In genomic region chr3R:24151924-24152809, dm6 we compare ENCODE assay signal across 1 fruit fly cellular context.
TF ChIP-seq lines count a peak whose summit lies in the region.

TSS of gene p38a (minus strand) at chr3R:24152321.
TSS of gene CG6178 (plus strand) at chr3R:24152347.

TF ChIP-seq in whole organism, embryonic, 481 proteins besides CTCF, POLR2A, EP300 and RAD21 (continued from another document and continues in another):
- TF ChIP-seq CG13296 (GFP tag; optimal IDR thresholded peaks at IDR 0.05; lab: Kevin White, UChicago) (peak; percentile 98), CG9817 (tag; optimal IDR thresholded peaks at IDR 0.05; lab: Kevin White, UChicago) (peak; percentile 98), danr (GFP tag; IDR thresholded peaks at IDR 0.05; lab: Robert Waterston, UW) (peak; percentile 94), pros (GFP tag; optimal IDR thresholded peaks at IDR 0.05; lab: Kevin White, UChicago) (no peak), jing (GFP tag; optimal IDR thresholded peaks at IDR 0.05; lab: Kevin White, UChicago) (peak; percentile 82), gfzf (GFP tag; optimal IDR thresholded peaks at IDR 0.05; lab: Kevin White, UChicago) (no peak), CG17829 (tag; optimal IDR thresholded peaks at IDR 0.05; lab: Kevin White, UChicago) (peak; percentile 98), CkIIα-i1 (GFP tag; IDR thresholded peaks at IDR 0.05; lab: Robert Waterston, UW) (peak; percentile 87; the same call in 1 of the 2 replicates), CG15514 (GFP tag; optimal IDR thresholded peaks at IDR 0.05; lab: Kevin White, UChicago) (peak; percentile 89), Bteb2 (GFP tag; optimal IDR thresholded peaks at IDR 0.05; lab: Kevin White, UChicago) (peak; percentile 21), CG10267 (tag; optimal IDR thresholded peaks at IDR 0.05; lab: Kevin White, UChicago) (peak; percentile 94), cad (GFP tag; optimal IDR thresholded peaks at IDR 0.05; lab: Kevin White, UChicago) (no peak), tap (tag; optimal IDR thresholded peaks at IDR 0.05; lab: Kevin White, UChicago) (peak; percentile 96), Oli (tag; optimal IDR thresholded peaks at IDR 0.05; lab: Kevin White, UChicago) (peak; percentile 99), pum (GFP tag; optimal IDR thresholded peaks at IDR 0.05; lab: Kevin White, UChicago) (peak; percentile 35), D19A (tag; optimal IDR thresholded peaks at IDR 0.05; lab: Kevin White, UChicago) (peak; percentile 98), CG32532 (GFP tag; IDR thresholded peaks at IDR 0.05; lab: Robert Waterston, UW) (peak; percentile 98), jumu (GFP tag; optimal IDR thresholded peaks at IDR 0.05; lab: Kevin White, UChicago) (peak; percentile 45), onecut (GFP tag; IDR thresholded peaks at IDR 0.05; lab: Robert Waterston, UW) (peak; percentile 81), CG6175 (GFP tag; IDR thresholded peaks at IDR 0.05; lab: Robert Waterston, UW) (peak; percentile 91), CG15479 (GFP tag; optimal IDR thresholded peaks at IDR 0.05; lab: Kevin White, UChicago) (peak; percentile 39), corto (GFP tag; optimal IDR thresholded peaks at IDR 0.05; lab: Kevin White, UChicago) (peak; percentile 81), dmrt11E (tag; optimal IDR thresholded peaks at IDR 0.05; lab: Kevin White, UChicago) (peak; percentile 95), Adf1 (GFP tag; IDR thresholded peaks at IDR 0.05; lab: Robert Waterston, UW) (peak; percentile 81), psq (GFP tag; optimal IDR thresholded peaks at IDR 0.05; lab: Kevin White, UChicago) (peak; percentile 90), CG12219 (GFP tag; optimal IDR thresholded peaks at IDR 0.05; lab: Kevin White, UChicago) (peak; percentile 84), bigmax (GFP tag; optimal IDR thresholded peaks at IDR 0.05; lab: Kevin White, UChicago) (peak; percentile 82), lbe (GFP tag; optimal IDR thresholded peaks at IDR 0.05; lab: Kevin White, UChicago) (peak; percentile 84), Stat92E (GFP tag; optimal IDR thresholded peaks at IDR 0.05; lab: Kevin White, UChicago) (peak in 1 of 3 experiments; percentile 76), CG16815 (GFP tag; optimal IDR thresholded peaks at IDR 0.05; lab: Kevin White, UChicago) (peak; percentile 94), slp2 (GFP tag; optimal IDR thresholded peaks at IDR 0.05; lab: Kevin White, UChicago) (peak; percentile 47), Elba2 (GFP tag; optimal IDR thresholded peaks at IDR 0.05; lab: Kevin White, UChicago) (peak; percentile 89), CG2199 (GFP tag; IDR thresholded peaks at IDR 0.05; lab: Robert Waterston, UW) (peak; percentile 92), D (optimal IDR thresholded peaks at IDR 0.05; lab: Kevin White, UChicago) (no peak), D (GFP tag; optimal IDR thresholded peaks at IDR 0.05; lab: Kevin White, UChicago) (peak; percentile 95), CG10431 (GFP tag; optimal IDR thresholded peaks at IDR 0.05; lab: Kevin White, UChicago) (peak; percentile 83), Camta (GFP tag; optimal IDR thresholded peaks at IDR 0.05; lab: Kevin White, UChicago) (peak; percentile 33), CG33557 (GFP tag; optimal IDR thresholded peaks at IDR 0.05; lab: Kevin White, UChicago) (peak; percentile 84), CG16863 (GFP tag; optimal IDR thresholded peaks at IDR 0.05; lab: Kevin White, UChicago) (peak; percentile 28), Nf-YC (tag; optimal IDR thresholded peaks at IDR 0.05; lab: Kevin White, UChicago) (peak; percentile 93), sens (GFP tag; lab: Kevin White, UChicago) (peak; percentile 82), Eip74EF (GFP tag; optimal IDR thresholded peaks at IDR 0.05; lab: Kevin White, UChicago) (peak in 1 of 2 experiments; percentile 97), al (GFP tag; IDR thresholded peaks at IDR 0.05; lab: Robert Waterston, UW) (peak; percentile 97), CG30431 (GFP tag; optimal IDR thresholded peaks at IDR 0.05; lab: Kevin White, UChicago) (peak; percentile 95), gsb-n (tag; optimal IDR thresholded peaks at IDR 0.05; lab: Kevin White, UChicago) (peak; percentile 96), CG14050 (GFP tag; IDR thresholded peaks at IDR 0.05; lab: Robert Waterston, UW) (peak; percentile 96), Nf-YA (GFP tag; IDR thresholded peaks at IDR 0.05; lab: Robert Waterston, UW) (peak; percentile 94), CG18619 (GFP tag; optimal IDR thresholded peaks at IDR 0.05; lab: Kevin White, UChicago) (peak; percentile 97), Sox100B (GFP tag; optimal IDR thresholded peaks at IDR 0.05; lab: Kevin White, UChicago) (peak; percentile 99), Hmr (GFP tag; optimal IDR thresholded peaks at IDR 0.05; lab: Kevin White, UChicago) (peak; percentile 98), CG9609 (GFP tag; optimal IDR thresholded peaks at IDR 0.05; lab: Kevin White, UChicago) (peak; percentile 64), ro (GFP tag; IDR thresholded peaks at IDR 0.05; lab: Robert Waterston, UW) (peak; percentile 92), CG11093 (GFP tag; IDR thresholded peaks at IDR 0.05; lab: Robert Waterston, UW) (peak; percentile 94), pb (GFP tag; optimal IDR thresholded peaks at IDR 0.05; lab: Kevin White, UChicago) (no peak), nerfin-1 (tag; optimal IDR thresholded peaks at IDR 0.05; lab: Kevin White, UChicago) (peak; percentile 91), br (optimal IDR thresholded peaks at IDR 0.05; lab: Kevin White, UChicago) (no peak), rib (GFP tag; IDR thresholded peaks at IDR 0.05; lab: Robert Waterston, UW) (peak; percentile 92), CG10321 (GFP tag; IDR thresholded peaks at IDR 0.05; lab: Robert Waterston, UW) (peak; percentile 77; the same call in 1 of the 2 replicates), ATbp (GFP tag; optimal IDR thresholded peaks at IDR 0.05; lab: Kevin White, UChicago) (peak; percentile 93), Lim3 (GFP tag; IDR thresholded peaks at IDR 0.05; lab: Robert Waterston, UW) (peak; percentile 94), Asciz (GFP tag; optimal IDR thresholded peaks at IDR 0.05; lab: Kevin White, UChicago) (peak; percentile 97), ssp (GFP tag; IDR thresholded peaks at IDR 0.05; lab: Robert Waterston, UW) (peak; percentile 91), CG13287 (GFP tag; IDR thresholded peaks at IDR 0.05; lab: Robert Waterston, UW; ENCODE audit: partially characterized antibody) (no peak), ap (GFP tag; IDR thresholded peaks at IDR 0.05; lab: Robert Waterston, UW) (peak; percentile 95), ind (GFP tag; optimal IDR thresholded peaks at IDR 0.05; lab: Kevin White, UChicago) (peak; percentile 96), Ssrp (tag; optimal IDR thresholded peaks at IDR 0.05; lab: Kevin White, UChicago) (peak; percentile 99), CG10565 (GFP tag; optimal IDR thresholded peaks at IDR 0.05; lab: Kevin White, UChicago) (peak; percentile 45), Dfd (GFP tag; optimal IDR thresholded peaks at IDR 0.05; lab: Kevin White, UChicago) (no peak), HmgZ (tag; optimal IDR thresholded peaks at IDR 0.05; lab: Kevin White, UChicago) (peak; percentile 91), gro (GFP tag; optimal IDR thresholded peaks at IDR 0.05; lab: Kevin White, UChicago) (peak; percentile 43), crol (GFP tag; IDR thresholded peaks at IDR 0.05; lab: Robert Waterston, UW) (peak; percentile 57), GATAe (GFP tag; conservative IDR thresholded peaks at IDR 0.05; lab: Robert Waterston, UW) (peak; percentile 89), tx (GFP tag; optimal IDR thresholded peaks at IDR 0.05; lab: Kevin White, UChicago) (peak; percentile 65), grau (tag; optimal IDR thresholded peaks at IDR 0.05; lab: Kevin White, UChicago) (peak; percentile 98), h (optimal IDR thresholded peaks at IDR 0.05; lab: Kevin White, UChicago) (no peak), cas (GFP tag; IDR thresholded peaks at IDR 0.05; lab: Robert Waterston, UW) (peak; percentile 94), yki (optimal IDR thresholded peaks at IDR 0.05; lab: Kevin White, UChicago) (no peak), Dad (GFP tag; optimal IDR thresholded peaks at IDR 0.05; lab: Kevin White, UChicago) (peak; percentile 42), Antp (GFP tag; optimal IDR thresholded peaks at IDR 0.05; lab: Kevin White, UChicago) (peak; percentile 51), HLH4C (GFP tag; IDR thresholded peaks at IDR 0.05; lab: Robert Waterston, UW; ENCODE audit: partially characterized antibody) (no peak), pan (optimal IDR thresholded peaks at IDR 0.05; lab: Kevin White, UChicago) (no peak), pan (GFP tag; optimal IDR thresholded peaks at IDR 0.05 in 1 of 2, IDR thresholded peaks at IDR 0.05 in 1 of 2) (peak in 1 of 2 experiments; percentile 97), phol (tag; optimal IDR thresholded peaks at IDR 0.05; lab: Kevin White, UChicago) (peak; percentile 98), Doc3 (GFP tag; IDR thresholded peaks at IDR 0.05; lab: Robert Waterston, UW; ENCODE audit: partially characterized antibody) (no peak), CG15696 (tag; optimal IDR thresholded peaks at IDR 0.05; lab: Kevin White, UChicago) (peak; percentile 92), nau (GFP tag; optimal IDR thresholded peaks at IDR 0.05; lab: Kevin White, UChicago) (no peak), CG17912 (GFP tag; optimal IDR thresholded peaks at IDR 0.05; lab: Kevin White, UChicago) (peak; percentile 91), CG12769 (tag; optimal IDR thresholded peaks at IDR 0.05; lab: Kevin White, UChicago) (peak; percentile 16), CG1233 (GFP tag; optimal IDR thresholded peaks at IDR 0.05; lab: Kevin White, UChicago) (peak; percentile 97), CG32767 (GFP tag; IDR thresholded peaks at IDR 0.05; lab: Robert Waterston, UW) (peak; percentile 98), CG7556 (GFP tag; optimal IDR thresholded peaks at IDR 0.05; lab: Kevin White, UChicago) (peak; percentile 97), Vsx1 (GFP tag; optimal IDR thresholded peaks at IDR 0.05; lab: Kevin White, UChicago) (peak; percentile 89), p53 (GFP tag; optimal IDR thresholded peaks at IDR 0.05; lab: Kevin White, UChicago) (no peak), CG11398 (GFP tag; optimal IDR thresholded peaks at IDR 0.05; lab: Kevin White, UChicago) (peak; percentile 1), CG3163 (GFP tag; optimal IDR thresholded peaks at IDR 0.05; lab: Kevin White, UChicago) (peak; percentile 14), CG6791 (GFP tag; IDR thresholded peaks at IDR 0.05; lab: Robert Waterston, UW; ENCODE audit: partially characterized antibody) (0 out of 3 replicates have a peak, but pooled peaks have one; percentile 51), MESR4 (GFP tag; optimal IDR thresholded peaks at IDR 0.05; lab: Kevin White, UChicago) (peak; percentile 5), sqz (GFP tag; optimal IDR thresholded peaks at IDR 0.05; lab: Kevin White, UChicago) (peak; percentile 91), fd96Cb (tag; optimal IDR thresholded peaks at IDR 0.05; lab: Kevin White, UChicago) (peak; percentile 98), CG3838 (GFP tag; optimal IDR thresholded peaks at IDR 0.05; lab: Kevin White, UChicago) (peak; percentile 71), Sry-δ (GFP tag; optimal IDR thresholded peaks at IDR 0.05; lab: Kevin White, UChicago) (peak; percentile 46), Sry-β (GFP tag; optimal IDR thresholded peaks at IDR 0.05; lab: Kevin White, UChicago) (peak; percentile 54), Rx (GFP tag; IDR thresholded peaks at IDR 0.05; lab: Robert Waterston, UW) (peak; percentile 88), prd (optimal IDR thresholded peaks at IDR 0.05; lab: Kevin White, UChicago) (no peak), prd (GFP tag; IDR thresholded peaks at IDR 0.05; lab: Robert Waterston, UW) (peak; percentile 97), Dip2 (GFP tag; IDR thresholded peaks at IDR 0.05; lab: Robert Waterston, UW) (peak; percentile 56), chm (GFP tag; IDR thresholded peaks at IDR 0.05; lab: Robert Waterston, UW) (peak; percentile 65; the same call in 1 of the 2 replicates), CG6272 (GFP tag; IDR thresholded peaks at IDR 0.05; lab: Robert Waterston, UW) (peak; percentile 94), CG1832 (GFP tag; optimal IDR thresholded peaks at IDR 0.05; lab: Kevin White, UChicago) (no peak), TFAM (GFP tag; optimal IDR thresholded peaks at IDR 0.05; lab: Kevin White, UChicago) (no peak), ranshi (GFP tag; IDR thresholded peaks at IDR 0.05; lab: Robert Waterston, UW) (peak; percentile 97), Nf-YB (GFP tag; optimal IDR thresholded peaks at IDR 0.05; lab: Kevin White, UChicago) (peak; percentile 89), ttk (GFP tag; IDR thresholded peaks at IDR 0.05; lab: Robert Waterston, UW) (peak; percentile 95), mld (GFP tag; IDR thresholded peaks at IDR 0.05; lab: Robert Waterston, UW; ENCODE audit: partially characterized antibody) (no peak), sima (GFP tag; optimal IDR thresholded peaks at IDR 0.05; lab: Kevin White, UChicago) (no peak), CG4404 (GFP tag; IDR thresholded peaks at IDR 0.05; lab: Robert Waterston, UW) (peak; percentile 88), BtbVII (GFP tag; optimal IDR thresholded peaks at IDR 0.05; lab: Kevin White, UChicago) (peak; percentile 96), CG31441 (GFP tag; IDR thresholded peaks at IDR 0.05; lab: Robert Waterston, UW) (peak; percentile 99), CG12744 (GFP tag; optimal IDR thresholded peaks at IDR 0.05; lab: Kevin White, UChicago) (no peak), CG6765 (GFP tag; optimal IDR thresholded peaks at IDR 0.05; lab: Kevin White, UChicago) (peak; percentile 95), CG12942 (GFP tag; optimal IDR thresholded peaks at IDR 0.05; lab: Kevin White, UChicago) (peak; percentile 95), CG12155 (GFP tag; optimal IDR thresholded peaks at IDR 0.05; lab: Kevin White, UChicago) (peak; percentile 91), sd (tag; optimal IDR thresholded peaks at IDR 0.05; lab: Kevin White, UChicago) (peak; percentile 92), CG9727 (GFP tag; optimal IDR thresholded peaks at IDR 0.05; lab: Kevin White, UChicago) (peak; percentile 98), CG6683 (GFP tag; optimal IDR thresholded peaks at IDR 0.05; lab: Kevin White, UChicago) (peak; percentile 95), en (GFP tag; optimal IDR thresholded peaks at IDR 0.05; lab: Kevin White, UChicago) (no peak), lov (optimal IDR thresholded peaks at IDR 0.05; lab: Kevin White, UChicago) (no peak), lov (GFP tag; IDR thresholded peaks at IDR 0.05; lab: Robert Waterston, UW) (peak; percentile 81; the same call in 2 of the 3 replicates), gt (GFP tag; IDR thresholded peaks at IDR 0.05; lab: Robert Waterston, UW) (peak; percentile 86), CG14667 (GFP tag; IDR thresholded peaks at IDR 0.05; lab: Robert Waterston, UW) (peak; percentile 96), H2.0 (GFP tag; IDR thresholded peaks at IDR 0.05; lab: Robert Waterston, UW) (peak; percentile 94), CG15269 (tag; optimal IDR thresholded peaks at IDR 0.05; lab: Kevin White, UChicago) (peak; percentile 99)
